Fruit fly (Drosophila melanogaster) whole organism, prepupa: ENCODE data around the gene CG3581.

ENCODE experiments used
- CG16779 ChIP-seq: fragments of 200-800 bp; sonication (Bioruptor generic); optimal IDR thresholded peaks from 3 replicates; lab custom pipeline; 2017; ENCODE audit warnings: missing biosample characterization, mild to moderate bottlenecking, missing genetic modification characterization
- Ets21C ChIP-seq: fragments of 200-800 bp; sonication (Bioruptor generic); optimal IDR thresholded peaks from 3 replicates; lab custom pipeline; 2016; ENCODE audit warnings: missing biosample characterization, missing genetic modification characterization

dm6 chr3R:19406852-19407251 lies 32.3 kb upstream of the CG3581 start:
- TF ChIP-seq CG16779 (no peak), Ets21C (GFP tag; lab: Kevin White, UChicago) (no peak)
